Fruit fly (Drosophila melanogaster): ENCODE measurements around the gene LysP.
A peak's percentile ranks its signal among the peaks of the same experiment; 100 is the strongest.

The LysP gene

dm6 chr3L:1264998-1265397 is 46.5 kb upstream of the LysP start (continued):
- TF ChIP-seq topi (GFP tag; optimal IDR thresholded peaks at IDR 0.05) (peak; percentile 72), CG3919 (GFP tag; optimal IDR thresholded peaks at IDR 0.05) (peak; percentile 37), ss (GFP tag; optimal IDR thresholded peaks at IDR 0.05) (peak in 1 of 2 experiments; percentile 10), Ets96B (tag; optimal IDR thresholded peaks at IDR 0.05) (no peak), CG34406 (GFP tag; optimal IDR thresholded peaks at IDR 0.05) (no peak), Eip93F (GFP tag; optimal IDR thresholded peaks at IDR 0.05) (no peak), CG9139 (GFP tag; optimal IDR thresholded peaks at IDR 0.05) (no peak), lz (GFP tag; optimal IDR thresholded peaks at IDR 0.05) (peak; percentile 52), Lpt (GFP tag; optimal IDR thresholded peaks at IDR 0.05) (no peak), Ets21C (GFP tag; optimal IDR thresholded peaks at IDR 0.05) (peak; percentile 15), CG11902 (GFP tag; optimal IDR thresholded peaks at IDR 0.05) (no peak), fkh (GFP tag; optimal IDR thresholded peaks at IDR 0.05) (no peak), achi (GFP tag; optimal IDR thresholded peaks at IDR 0.05) (peak; percentile 29), CG10669 (GFP tag; optimal IDR thresholded peaks at IDR 0.05) (no peak), CG8319 (GFP tag; optimal IDR thresholded peaks at IDR 0.05) (no peak), Hr38 (GFP tag; optimal IDR thresholded peaks at IDR 0.05) (no peak), CG6854 (GFP tag; optimal IDR thresholded peaks at IDR 0.05) (no peak), spab (GFP tag; optimal IDR thresholded peaks at IDR 0.05) (no peak)

- TF ChIP-seq CG8119 (GFP tag; IDR thresholded peaks at IDR 0.05), result no peak
Observed at dm6 chr3L:1258547-1258946, 40.1 kb upstream of the LysP start.

- no peak for TF ChIP-seq Eip93F (GFP tag; optimal IDR thresholded peaks at IDR 0.05)
- TF ChIP-seq Met (GFP tag; optimal IDR thresholded peaks at IDR 0.05), result no peak
- TF ChIP-seq vri (GFP tag; optimal IDR thresholded peaks at IDR 0.05), result peak; percentile 72
- TF ChIP-seq fd59A (GFP tag; optimal IDR thresholded peaks at IDR 0.05), result no peak
- TF ChIP-seq CG6792 (GFP tag; optimal IDR thresholded peaks at IDR 0.05), result peak; percentile 4
- TF ChIP-seq CG9139 (GFP tag; optimal IDR thresholded peaks at IDR 0.05), result no peak
- TF ChIP-seq CG7368 (GFP tag; optimal IDR thresholded peaks at IDR 0.05), result no peak
- no peak for TF ChIP-seq fkh (GFP tag; optimal IDR thresholded peaks at IDR 0.05)
- TF ChIP-seq CG3919 (GFP tag; optimal IDR thresholded peaks at IDR 0.05), result peak; percentile 23
- TF ChIP-seq CG11294 (GFP tag; IDR thresholded peaks at IDR 0.05), result no peak
- peak; percentile 13 for TF ChIP-seq achi (GFP tag; optimal IDR thresholded peaks at IDR 0.05)
- no peak for TF ChIP-seq CG34406 (GFP tag; optimal IDR thresholded peaks at IDR 0.05)
- no peak for TF ChIP-seq CG8632 (GFP tag; optimal IDR thresholded peaks at IDR 0.05)
- TF ChIP-seq OdsH (GFP tag; optimal IDR thresholded peaks at IDR 0.05), result no peak
- TF ChIP-seq dsx (GFP tag; optimal IDR thresholded peaks at IDR 0.05; ENCODE audit: poor library complexity, severe bottlenecking), result peak; percentile 8
- TF ChIP-seq dac (GFP tag; optimal IDR thresholded peaks at IDR 0.05), result no peak
- peak; percentile 52; the same call in 2 of the 3 replicates for TF ChIP-seq eg (GFP tag; IDR thresholded peaks at IDR 0.05)
- peak; percentile 10 for TF ChIP-seq CG6276 (GFP tag; optimal IDR thresholded peaks at IDR 0.05)
- TF ChIP-seq Hr38 (GFP tag; optimal IDR thresholded peaks at IDR 0.05), result no peak
- TF ChIP-seq Sox102F (GFP tag; optimal IDR thresholded peaks at IDR 0.05), result peak; percentile 34
- no peak for TF ChIP-seq CG8319 (GFP tag; optimal IDR thresholded peaks at IDR 0.05)
- TF ChIP-seq Hr4 (GFP tag; optimal IDR thresholded peaks at IDR 0.05), result no peak
- TF ChIP-seq CG4318 (GFP tag; optimal IDR thresholded peaks at IDR 0.05), result no peak
- no peak for TF ChIP-seq CG32006 (GFP tag; optimal IDR thresholded peaks at IDR 0.05)
- TF ChIP-seq Blimp-1 (GFP tag; optimal IDR thresholded peaks at IDR 0.05), result peak; percentile 94
- no peak for TF ChIP-seq fd85E (GFP tag; optimal IDR thresholded peaks at IDR 0.05)
- TF ChIP-seq CG16779 (tag; optimal IDR thresholded peaks at IDR 0.05), result no peak
- TF ChIP-seq ss (GFP tag; optimal IDR thresholded peaks at IDR 0.05), result peak in 1 of 2 experiments; percentile 28
- TF ChIP-seq CG10669 (GFP tag; optimal IDR thresholded peaks at IDR 0.05), result no peak
- TF ChIP-seq CG6808 (GFP tag; optimal IDR thresholded peaks at IDR 0.05), result no peak
- TF ChIP-seq CG6854 (GFP tag; optimal IDR thresholded peaks at IDR 0.05), result peak; percentile 64
- TF ChIP-seq CG1621 (tag; optimal IDR thresholded peaks at IDR 0.05), result peak; percentile 19
- TF ChIP-seq cyc (GFP tag; optimal IDR thresholded peaks at IDR 0.05), result no peak
- peak; percentile 16 for TF ChIP-seq net (GFP tag; optimal IDR thresholded peaks at IDR 0.05)
- TF ChIP-seq topi (GFP tag; optimal IDR thresholded peaks at IDR 0.05), result no peak
- TF ChIP-seq Smox (GFP tag; optimal IDR thresholded peaks at IDR 0.05), result no peak
- no peak for TF ChIP-seq salr (GFP tag; optimal IDR thresholded peaks at IDR 0.05)
- no peak for TF ChIP-seq CG11902 (GFP tag; optimal IDR thresholded peaks at IDR 0.05)
- TF ChIP-seq Lpt (GFP tag; optimal IDR thresholded peaks at IDR 0.05), result no peak
Observed at dm6 chr3L:1256061-1256780, 37.7 kb upstream of the LysP start, which contains the start of gene tfc. Gene tfc, plus strand, starts transcription at chr3L:1256449.
